Fruit fly (Drosophila melanogaster): ENCODE data around the gene RpL36A.

Gene RpL36A

DNA sequence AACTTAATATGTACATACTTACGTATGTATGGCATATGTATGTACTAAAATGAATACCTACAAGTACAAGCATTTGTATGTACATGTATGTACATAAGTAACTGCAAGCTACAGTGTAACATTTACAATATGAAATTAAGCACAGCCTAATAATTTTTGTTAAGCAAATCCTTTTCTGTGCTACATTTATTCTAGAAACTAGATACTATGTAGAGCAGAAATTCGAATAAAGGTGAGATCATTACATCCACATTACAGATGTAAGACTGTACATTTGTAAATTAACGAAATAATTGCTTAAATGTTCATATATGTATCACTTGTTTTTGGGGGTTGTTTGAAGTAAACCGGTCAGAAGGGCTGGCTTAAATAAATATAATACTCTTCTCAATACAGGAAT, 50.8 kb downstream of the RpL36A start:
- TF ChIP-seq CG31388 (GFP tag; optimal IDR thresholded peaks at IDR 0.05) (no peak), CG15514 (GFP tag; optimal IDR thresholded peaks at IDR 0.05) (peak; percentile 17), YL-1 (GFP tag; optimal IDR thresholded peaks at IDR 0.05) (no peak), CG1529 (GFP tag; optimal IDR thresholded peaks at IDR 0.05) (no peak), CG9876 (GFP tag; optimal IDR thresholded peaks at IDR 0.05) (no peak), CG14860 (GFP tag; IDR thresholded peaks at IDR 0.05; ENCODE audit: partially characterized antibody) (no peak), scrt (GFP tag; optimal IDR thresholded peaks at IDR 0.05) (no peak), Hand (GFP tag; optimal IDR thresholded peaks at IDR 0.05) (peak; percentile 7), Sox102F (GFP tag; optimal IDR thresholded peaks at IDR 0.05) (peak; percentile 36), tgo (GFP tag; IDR thresholded peaks at IDR 0.05) (peak; percentile 19; the same call in 1 of the 3 replicates), CG2678 (tag; optimal IDR thresholded peaks at IDR 0.05) (peak; percentile 48), repo (GFP tag; optimal IDR thresholded peaks at IDR 0.05) (no peak), CG11504 (tag; optimal IDR thresholded peaks at IDR 0.05) (peak; percentile 43), gem (tag; optimal IDR thresholded peaks at IDR 0.05) (peak; percentile 66), slou (GFP tag; optimal IDR thresholded peaks at IDR 0.05) (no peak), CG9817 (tag; optimal IDR thresholded peaks at IDR 0.05) (peak; percentile 6), row (GFP tag; IDR thresholded peaks at IDR 0.05) (peak; percentile 57; the same call in 2 of the 3 replicates), CG17802 (tag; optimal IDR thresholded peaks at IDR 0.05) (no peak), zen2 (GFP tag; IDR thresholded peaks at IDR 0.05; ENCODE audit: partially characterized antibody) (no peak), dpn (GFP tag; optimal IDR thresholded peaks at IDR 0.05) (peak in 1 of 2 experiments; percentile 12), gsb (GFP tag; IDR thresholded peaks at IDR 0.05) (0 out of 2 replicates have a peak, but pooled peaks have one; percentile 12), CG12219 (GFP tag; optimal IDR thresholded peaks at IDR 0.05) (peak; percentile 9), CG5245 (GFP tag; optimal IDR thresholded peaks at IDR 0.05) (no peak), Fer2 (tag; optimal IDR thresholded peaks at IDR 0.05) (no peak), phol (tag; optimal IDR thresholded peaks at IDR 0.05) (peak; percentile 4), CG1603 (tag; optimal IDR thresholded peaks at IDR 0.05) (peak; percentile 54), Kr (GFP tag; optimal IDR thresholded peaks at IDR 0.05) (no peak), CG17328 (GFP tag; IDR thresholded peaks at IDR 0.05) (peak; percentile 17; the same call in 1 of the 2 replicates), pan (optimal IDR thresholded peaks at IDR 0.05) (no peak), pan (GFP tag; optimal IDR thresholded peaks at IDR 0.05 in 1 of 2, IDR thresholded peaks at IDR 0.05 in 1 of 2) (peak in 1 of 2 experiments; percentile 42), Hmr (GFP tag; optimal IDR thresholded peaks at IDR 0.05) (peak; percentile 16), CG17829 (tag; optimal IDR thresholded peaks at IDR 0.05) (no peak), CG14050 (GFP tag; IDR thresholded peaks at IDR 0.05) (0 out of 3 replicates have a peak, but pooled peaks have one; percentile 20), CG12391 (tag; optimal IDR thresholded peaks at IDR 0.05) (peak; percentile 32), slp2 (GFP tag; optimal IDR thresholded peaks at IDR 0.05) (no peak), fd96Cb (tag; optimal IDR thresholded peaks at IDR 0.05) (peak; percentile 7), dysf (GFP tag; IDR thresholded peaks at IDR 0.05) (peak; percentile 52), dmrt99B (tag; optimal IDR thresholded peaks at IDR 0.05) (peak; percentile 18), CG7556 (GFP tag; optimal IDR thresholded peaks at IDR 0.05) (peak; percentile 3), CG11695 (GFP tag; IDR thresholded peaks at IDR 0.05) (peak; percentile 21; the same call in 1 of the 3 replicates), Xrp1 (GFP tag; IDR thresholded peaks at IDR 0.05) (peak; percentile 43; the same call in 1 of the 2 replicates), CoRest (tag; optimal IDR thresholded peaks at IDR 0.05) (peak; percentile 10), CG7839 (tag; optimal IDR thresholded peaks at IDR 0.05) (peak; percentile 8), Ptx1 (GFP tag; IDR thresholded peaks at IDR 0.05) (peak; percentile 50; the same call in 1 of the 2 replicates), Fer3 (tag; optimal IDR thresholded peaks at IDR 0.05) (peak; percentile 40), CG17385 (GFP tag; optimal IDR thresholded peaks at IDR 0.05) (peak; percentile 33), CG2116 (GFP tag; optimal IDR thresholded peaks at IDR 0.05) (no peak), Hr51 (GFP tag; optimal IDR thresholded peaks at IDR 0.05) (peak in 1 of 2 experiments; percentile 38), Ada2b (GFP tag; IDR thresholded peaks at IDR 0.05) (peak; percentile 25; the same call in 1 of the 2 replicates)
